Worm (Caenorhabditis elegans) whole organism, young adult: Measurements from ENCODE around the gene W06G6.2.
A peak's percentile ranks its signal among the peaks of the same experiment; 100 is the strongest.

Experiments
- B0019.2 ChIP-seq: fragments of 200-800 bp; sonication (Bioruptor generic); conservative IDR thresholded peaks from 2 replicates; pipeline ENCODE4 v1.3.6; 2022; ENCODE audit warnings: missing genetic modification reagents, missing genetic modification characterization, missing compliant biosample characterization
- C06A6.2 ChIP-seq: fragments of 200-800 bp; sonication (Bioruptor generic); conservative IDR thresholded peaks from 2 replicates; pipeline ENCODE4 v1.3.6; 2022; ENCODE audit warnings: missing genetic modification characterization, missing compliant biosample characterization
- C17E4.6 ChIP-seq: fragments of 200-800 bp; sonication (Bioruptor generic); IDR thresholded peaks from 2 replicates; pipeline ENCODE4 v1.3.6; 2022; ENCODE audit warnings: missing genetic modification reagents, missing genetic modification characterization, missing compliant biosample characterization
- F10E7.11 ChIP-seq: sonication (generic microtip); optimal IDR thresholded peaks from 2 replicates; lab custom pipeline; 2017; ENCODE audit warnings: mild to moderate bottlenecking, missing genetic modification characterization, moderate library complexity, missing compliant biosample characterization
- F37B4.10 ChIP-seq: fragments of 200-800 bp; sonication (Bioruptor generic); IDR thresholded peaks from 2 replicates; pipeline ENCODE4 v1.3.6; 2022; ENCODE audit warnings: missing genetic modification characterization, missing compliant biosample characterization
- F57A8.1 ChIP-seq: fragments of 200-800 bp; sonication (Bioruptor generic); optimal IDR thresholded peaks from 2 replicates; lab custom pipeline; 2018; ENCODE audit warnings: mild to moderate bottlenecking, missing genetic modification characterization, moderate library complexity, missing compliant biosample characterization
- T07F8.4 ChIP-seq: sonication (generic microtip); optimal IDR thresholded peaks from 2 replicates; lab custom pipeline; 2016; ENCODE audit warnings: mild to moderate bottlenecking, missing genetic modification characterization, moderate library complexity, missing compliant biosample characterization
- Y53G8AR.9 ChIP-seq: fragments of 200-800 bp; sonication (Bioruptor generic); conservative IDR thresholded peaks from 2 replicates; pipeline ENCODE4 v1.3.6; 2022; ENCODE audit warnings: missing genetic modification reagents, missing genetic modification characterization, missing compliant biosample characterization
- Y79H2A.3 ChIP-seq: fragments of 200-800 bp; sonication (Bioruptor generic); conservative IDR thresholded peaks from 2 replicates; pipeline ENCODE4 v1.3.6; 2022; ENCODE audit warnings: missing genetic modification reagents, missing genetic modification characterization, missing compliant biosample characterization
- akir-1 ChIP-seq: fragments of 200-800 bp; sonication (Bioruptor generic); optimal IDR thresholded peaks from 2 replicates; lab custom pipeline; 2018; ENCODE audit warnings: mild to moderate bottlenecking, missing genetic modification characterization, moderate library complexity, missing compliant biosample characterization
- ama-1 ChIP-seq, 3 experiments: fragments of 150-350 bp in 1 of 3; sonication (generic microtip) in 2 of 3; optimal IDR thresholded peaks; 2 replicates each; lab custom pipeline; 2014 to 2018; ENCODE audit warnings: missing biosample characterization in 2 of 3, missing genetic modification characterization in 2 of 3, missing genetic modification reagents in 2 of 3
- aptf-2 ChIP-seq: fragments of 200-800 bp; sonication (Bioruptor generic); conservative IDR thresholded peaks from 2 replicates; pipeline ENCODE4 v1.3.6; 2022; ENCODE audit warnings: missing genetic modification reagents, missing genetic modification characterization, missing compliant biosample characterization
- ccch-3 ChIP-seq: fragments of 200-800 bp; sonication (Bioruptor generic); optimal IDR thresholded peaks from 2 replicates; lab custom pipeline; 2018; ENCODE audit warnings: mild to moderate bottlenecking, missing genetic modification characterization, missing compliant biosample characterization
- ceh-79 ChIP-seq: sonication (generic microtip); optimal IDR thresholded peaks from 2 replicates; lab custom pipeline; 2017; ENCODE audit warnings: mild to moderate bottlenecking, missing genetic modification characterization, missing compliant biosample characterization
- dox-1 ChIP-seq: fragments of 200-800 bp; sonication (Bioruptor generic); IDR thresholded peaks from 2 replicates; pipeline ENCODE4 v1.3.6; 2022; ENCODE audit warnings: missing genetic modification reagents, missing genetic modification characterization, missing compliant biosample characterization
- dpl-1 ChIP-seq: fragments of 150-350 bp; optimal IDR thresholded peaks from 2 replicates; lab custom pipeline; 2014; ENCODE audit warnings: missing biosample characterization, missing genetic modification reagents, missing genetic modification characterization
- ets-4 ChIP-seq: fragments of 200-800 bp; sonication (Bioruptor generic); optimal IDR thresholded peaks from 2 replicates; lab custom pipeline; 2018; ENCODE audit warnings: mild to moderate bottlenecking, missing genetic modification characterization, missing compliant biosample characterization
- him-1 ChIP-seq: sonication (generic microtip); optimal IDR thresholded peaks from 2 replicates; lab custom pipeline; 2016; ENCODE audit warnings: missing genotype, missing genetic modification reagents, missing genetic modification characterization, missing compliant biosample characterization
- hlh-26 ChIP-seq: fragments of 200-800 bp; sonication (Bioruptor generic); conservative IDR thresholded peaks from 2 replicates; pipeline ENCODE4 v1.3.6; 2022; ENCODE audit warnings: missing genetic modification reagents, missing genetic modification characterization, missing compliant biosample characterization
- lag-1 ChIP-seq: fragments of 200-800 bp; sonication (Bioruptor generic); IDR thresholded peaks from 2 replicates; pipeline ENCODE4 v1.3.6; 2022; ENCODE audit warnings: missing genetic modification reagents, missing genetic modification characterization, missing compliant biosample characterization
- let-526 ChIP-seq: fragments of 200-800 bp; sonication (Bioruptor generic); IDR thresholded peaks from 2 replicates; pipeline ENCODE4 v1.3.6; 2022; ENCODE audit warnings: missing genetic modification reagents, missing genetic modification characterization, missing compliant biosample characterization
- nhr-120 ChIP-seq: fragments of 200-800 bp; sonication (Bioruptor generic); IDR thresholded peaks from 2 replicates; pipeline ENCODE4 v1.3.6; 2022; ENCODE audit warnings: missing genetic modification characterization, missing compliant biosample characterization
- nhr-179 ChIP-seq: sonication (generic microtip); optimal IDR thresholded peaks from 2 replicates; lab custom pipeline; 2016; ENCODE audit warnings: mild to moderate bottlenecking, missing genetic modification characterization, missing compliant biosample characterization
- nhr-80 ChIP-seq: sonication (generic microtip); optimal IDR thresholded peaks from 2 replicates; lab custom pipeline; 2016; ENCODE audit warnings: missing genetic modification characterization, missing compliant biosample characterization
- rpc-1 ChIP-seq, 2 experiments: fragments of 150-350 bp in 1 of 2; sonication (generic microtip) in 1 of 2; optimal IDR thresholded peaks; 2 replicates each; lab custom pipeline; 2014 to 2018; ENCODE audit warnings: missing biosample characterization in 1 of 2, missing genetic modification characterization in 1 of 2, missing genetic modification reagents in 1 of 2, missing genotype in 1 of 2
- sdz-38 ChIP-seq: sonication (generic microtip); optimal IDR thresholded peaks from 2 replicates; lab custom pipeline; 2016; ENCODE audit warnings: missing genotype, missing genetic modification characterization, missing compliant biosample characterization
- sea-2 ChIP-seq: fragments of 200-800 bp; sonication (Bioruptor generic); IDR thresholded peaks from 2 replicates; pipeline ENCODE4 v1.3.6; 2022; ENCODE audit warnings: missing genetic modification characterization, missing compliant biosample characterization
- somi-1 ChIP-seq: fragments of 200-800 bp; sonication (Bioruptor generic); optimal IDR thresholded peaks from 2 replicates; lab custom pipeline; 2018; ENCODE audit warnings: mild to moderate bottlenecking, missing genetic modification characterization, missing compliant biosample characterization
- tbx-9 ChIP-seq: sonication (generic microtip); optimal IDR thresholded peaks from 2 replicates; lab custom pipeline; 2016; ENCODE audit warnings: borderline replicate concordance, missing genetic modification characterization, inconsistent platforms, missing compliant biosample characterization
- zim-3 ChIP-seq: sonication (generic microtip); optimal IDR thresholded peaks from 2 replicates; lab custom pipeline; 2017; ENCODE audit warnings: mild to moderate bottlenecking, missing genetic modification characterization, moderate library complexity, missing compliant biosample characterization
- ztf-3 ChIP-seq: fragments of 200-800 bp; sonication (Bioruptor generic); optimal IDR thresholded peaks from 2 replicates; lab custom pipeline; 2018; ENCODE audit warnings: mild to moderate bottlenecking, missing genetic modification characterization, missing compliant biosample characterization

W06G6.2 gene

ce11 chrV:16603102-16603501 is 26.0 kb upstream of the W06G6.2 start, which contains the start of gene T03E6.8:
T03E6.8 (minus strand) TSS chrV:16603202.
- TF ChIP-seq sea-2 (GFP tag; lab: Robert Waterston, UW) = no peak
- TF ChIP-seq dpl-1 (GFP tag; lab: Kevin White, UChicago) = no peak
- TF ChIP-seq aptf-2 = no peak
- no peak for TF ChIP-seq C17E4.6
- no peak for TF ChIP-seq somi-1 (GFP tag; lab: Kevin White, UChicago)
- TF ChIP-seq Y53G8AR.9 (GFP tag; lab: Robert Waterston, UW) = no peak

- TF ChIP-seq ztf-3 (GFP tag; lab: Kevin White, UChicago) (no peak), nhr-80 (tag; lab: Kevin White, UChicago) (peak; percentile 23)
Measured at ce11 chrV:16604301-16604700, 24.8 kb upstream of the W06G6.2 start.

- TF ChIP-seq dox-1 (GFP tag; lab: Robert Waterston, UW) (0 out of 2 replicates have a peak, but pooled peaks have one; percentile 33), lag-1 (no peak), let-526 (GFP tag; lab: Robert Waterston, UW) (no peak), akir-1 (GFP tag; lab: Kevin White, UChicago) (no peak), zim-3 (tag; lab: Kevin White, UChicago) (no peak), nhr-80 (tag; lab: Kevin White, UChicago) (peak; percentile 77)
Measured at ce11 chrV:16605463-16605862, 23.6 kb upstream of the W06G6.2 start.

- TF ChIP-seq B0019.2 (GFP tag; lab: Robert Waterston, UW) (no peak), hlh-26 (GFP tag; lab: Robert Waterston, UW) (no peak), tbx-9 (tag; lab: Kevin White, UChicago) (no peak), ceh-79 (tag; lab: Kevin White, UChicago) (no peak), nhr-179 (no peak), Y79H2A.3 (GFP tag; lab: Robert Waterston, UW) (no peak), rpc-1 (optimal IDR thresholded peaks at IDR 0.05; lab: Kevin White, UChicago) (no peak), rpc-1 (tag; optimal IDR thresholded peaks at IDR 0.05; lab: Kevin White, UChicago) (no peak), somi-1 (GFP tag; lab: Kevin White, UChicago) (no peak), T07F8.4 (tag; lab: Kevin White, UChicago) (no peak), ets-4 (GFP tag; lab: Kevin White, UChicago) (no peak), him-1 (tag; lab: Kevin White, UChicago) (no peak), F37B4.10 (GFP tag; lab: Robert Waterston, UW) (no peak)
Measured at ce11 chrV:16606313-16606712, 22.8 kb upstream of the W06G6.2 start, which contains the start of gene Y32B12C.1. Y32B12C.1 (plus strand) TSS chrV:16606613.

DNA sequence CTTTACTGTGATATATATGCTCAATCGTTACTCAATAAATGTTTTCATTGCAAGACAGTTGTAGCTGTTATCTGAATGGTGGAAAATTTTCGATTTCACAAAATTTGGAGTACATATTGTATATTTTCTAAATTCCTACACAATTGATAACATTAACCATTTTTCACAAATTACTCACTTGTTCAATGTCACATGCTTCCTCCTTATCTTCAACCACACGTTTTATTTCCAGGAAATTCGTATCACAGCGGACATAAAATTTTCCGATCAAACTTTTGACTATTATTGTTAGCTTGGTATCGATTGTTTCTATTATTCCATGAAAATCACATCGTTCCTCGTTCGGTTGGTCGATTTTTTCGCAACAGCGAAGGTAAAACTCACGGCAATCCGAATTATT is 20.6 kb upstream of the W06G6.2 start:
- no peak for TF ChIP-seq F10E7.11
- TF ChIP-seq nhr-120 (GFP tag; lab: Robert Waterston, UW) = no peak
- TF ChIP-seq C06A6.2 = no peak
- no peak for TF ChIP-seq sdz-38 (tag; lab: Kevin White, UChicago)
- no peak for TF ChIP-seq ama-1 (optimal IDR thresholded peaks at IDR 0.05; lab: Kevin White, UChicago)
- TF ChIP-seq ama-1 (GFP tag; optimal IDR thresholded peaks at IDR 0.05; lab: Kevin White, UChicago) = no peak
- no peak for TF ChIP-seq ccch-3 (GFP tag; lab: Kevin White, UChicago)
- TF ChIP-seq F57A8.1 (GFP tag; lab: Kevin White, UChicago) = no peak
- TF ChIP-seq, all 124 proteins: peak for 0
